Worm (Caenorhabditis elegans) whole organism, young adult: Measurements from ENCODE around the gene sri-34.

ENCODE experiments used
- lin-35 ChIP-seq, 3 experiments: fragments of 150-350 bp in 2 of 3; sonication (generic microtip) in 1 of 3; optimal IDR thresholded peaks; 2 replicates each; lab custom pipeline; 2014 to 2018; ENCODE audit warnings: missing biosample characterization in 3 of 3, missing genetic modification characterization in 3 of 3, missing genetic modification reagents in 3 of 3
- pha-4 ChIP-seq: fragments of 150-350 bp; sonication (generic microtip); optimal IDR thresholded peaks from 2 replicates; lab custom pipeline; 2014; ENCODE audit warnings: missing biosample characterization, missing genetic modification reagents, missing genetic modification characterization

DNA sequence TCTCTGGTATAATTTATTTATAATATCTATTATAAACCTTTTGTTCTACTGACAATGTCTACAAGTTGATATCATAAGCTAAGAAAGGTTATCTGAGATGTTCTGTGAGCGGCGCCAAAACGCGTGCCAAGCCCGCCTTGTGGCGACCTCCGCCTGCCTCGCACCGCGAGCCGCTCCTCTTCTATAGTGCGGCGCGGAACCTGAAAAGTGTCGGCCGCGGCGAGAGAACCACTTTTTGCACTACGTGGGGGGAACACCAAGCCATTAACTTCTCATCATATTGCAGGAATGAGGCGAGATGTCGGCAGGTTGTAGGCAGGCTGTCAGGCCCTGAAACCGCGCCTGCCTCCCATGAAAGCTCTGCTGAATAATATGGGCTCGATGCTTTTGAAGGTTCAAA, 45.6 kb downstream of the sri-34 start:
- no peak for TF ChIP-seq lin-35 (GFP tag; optimal IDR thresholded peaks at IDR 0.05; lab: Kevin White, UChicago)
- no peak for TF ChIP-seq pha-4 (tag; lab: Kevin White, UChicago)
